Fruit fly (Drosophila melanogaster): Measurements from ENCODE around the gene CG6171.

DNA sequence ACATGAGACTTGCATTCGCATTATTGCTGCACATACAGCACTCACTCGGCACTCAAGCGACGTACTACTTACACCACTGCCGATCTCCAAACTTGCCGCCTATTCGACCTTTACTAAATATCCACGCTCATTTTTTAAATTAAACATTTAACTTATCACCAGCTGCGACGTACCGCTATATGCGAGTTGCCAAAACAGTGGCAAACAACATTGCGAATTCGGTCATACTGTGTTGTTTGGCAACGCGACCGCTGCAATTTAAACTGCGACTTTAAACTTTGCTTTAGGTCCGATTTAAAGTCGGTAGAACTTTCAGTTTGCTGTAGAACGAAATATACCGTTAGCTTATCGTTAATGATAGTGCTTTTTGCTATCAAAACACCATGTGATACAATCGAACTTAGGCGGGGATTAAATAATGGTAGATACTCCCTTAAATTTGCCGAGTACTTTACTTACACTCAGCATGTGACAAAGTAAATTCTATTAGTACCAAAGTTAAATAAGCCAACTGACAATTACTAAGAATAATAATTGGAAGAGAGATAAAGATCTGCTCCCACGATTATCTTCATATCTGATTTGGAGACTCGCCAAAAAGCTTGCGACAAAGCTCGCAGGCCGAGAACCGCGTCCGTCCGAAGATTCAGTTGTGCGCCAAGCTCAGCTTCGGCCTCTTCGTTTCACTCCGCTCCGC lies 35.4 kb downstream of the CG6171 start, which contains the start of the genes CG6236 and ea:
- TF ChIP-seq CG11902 (GFP tag; optimal IDR thresholded peaks at IDR 0.05) (no peak), CG6854 (GFP tag; optimal IDR thresholded peaks at IDR 0.05) (no peak), CG6276 (GFP tag; optimal IDR thresholded peaks at IDR 0.05) (no peak), spab (GFP tag; optimal IDR thresholded peaks at IDR 0.05) (no peak), Blimp-1 (GFP tag; optimal IDR thresholded peaks at IDR 0.05) (no peak), Met (GFP tag; optimal IDR thresholded peaks at IDR 0.05) (no peak), Gug (GFP tag; IDR thresholded peaks at IDR 0.05) (no peak), Hr39 (GFP tag; optimal IDR thresholded peaks at IDR 0.05) (no peak)
